Fruit fly (Drosophila melanogaster) whole organism, prepupa: Measurements from ENCODE around the gene up.

ENCODE experiments used
- Blimp-1 ChIP-seq: fragments of 200-800 bp; sonication (Bioruptor generic); optimal IDR thresholded peaks from 3 replicates; lab custom pipeline; 2017; ENCODE audit warnings: missing biosample characterization, missing genetic modification characterization, mild to moderate bottlenecking, moderate library complexity, missing genetic modification reagents
- CG10631 ChIP-seq: fragments of 200-800 bp; sonication (Bioruptor generic); optimal IDR thresholded peaks from 2 replicates; lab custom pipeline; 2016; ENCODE audit warnings: missing biosample characterization, missing genetic modification characterization
- CG15336 ChIP-seq: fragments of 200-800 bp; sonication (Bioruptor generic); IDR thresholded peaks from 2 replicates; pipeline ENCODE4 v1.3.6; 2022; ENCODE audit warnings: missing biosample characterization, missing genetic modification characterization
- CG1621 ChIP-seq: fragments of 200-800 bp; sonication (Bioruptor generic); optimal IDR thresholded peaks from 3 replicates; lab custom pipeline; 2018; ENCODE audit warnings: missing biosample characterization, mild to moderate bottlenecking, missing genetic modification characterization
- CG16779 ChIP-seq: fragments of 200-800 bp; sonication (Bioruptor generic); optimal IDR thresholded peaks from 3 replicates; lab custom pipeline; 2017; ENCODE audit warnings: missing biosample characterization, mild to moderate bottlenecking, missing genetic modification characterization
- CG3032 ChIP-seq: fragments of 200-800 bp; optimal IDR thresholded peaks from 2 replicates; lab custom pipeline; 2019; ENCODE audit warnings: missing biosample characterization, mild to moderate bottlenecking, missing genetic modification characterization, moderate library complexity
- CG31627 ChIP-seq: fragments of 200-800 bp; sonication (Bioruptor generic); optimal IDR thresholded peaks from 3 replicates; lab custom pipeline; 2016; ENCODE audit warnings: missing biosample characterization, missing genetic modification characterization
- CG32006 ChIP-seq: fragments of 200-800 bp; sonication (Bioruptor generic); optimal IDR thresholded peaks from 3 replicates; lab custom pipeline; 2017; ENCODE audit warnings: missing biosample characterization, mild to moderate bottlenecking, missing genetic modification characterization
- CG34406 ChIP-seq: fragments of 200-800 bp; sonication (Bioruptor generic); optimal IDR thresholded peaks from 3 replicates; lab custom pipeline; 2016; ENCODE audit warnings: missing biosample characterization, missing genetic modification characterization
- CG3919 ChIP-seq: fragments of 200-800 bp; sonication (Bioruptor generic); optimal IDR thresholded peaks from 3 replicates; lab custom pipeline; 2016; ENCODE audit warnings: missing biosample characterization, missing genetic modification characterization
- CG6163 ChIP-seq: fragments of 200-800 bp; sonication (Bioruptor generic); IDR thresholded peaks from 3 replicates; pipeline ENCODE4 v1.3.6; 2022; ENCODE audit warnings: missing biosample characterization, missing genetic modification characterization
- CG6276 ChIP-seq: fragments of 200-800 bp; sonication (Bioruptor generic); optimal IDR thresholded peaks from 2 replicates; lab custom pipeline; 2017; ENCODE audit warnings: missing biosample characterization, mild to moderate bottlenecking, missing genetic modification characterization
- CG6792 ChIP-seq: fragments of 200-800 bp; sonication (Bioruptor generic); optimal IDR thresholded peaks from 3 replicates; lab custom pipeline; 2016; ENCODE audit warnings: missing biosample characterization, missing genetic modification characterization
- CG6808 ChIP-seq: fragments of 200-800 bp; sonication (Bioruptor generic); optimal IDR thresholded peaks from 3 replicates; lab custom pipeline; 2017; ENCODE audit warnings: missing biosample characterization, missing genetic modification characterization, mild to moderate bottlenecking, moderate library complexity, missing genetic modification reagents
- CG6854 ChIP-seq: fragments of 200-800 bp; sonication (Bioruptor generic); optimal IDR thresholded peaks from 2 replicates; lab custom pipeline; 2017; ENCODE audit warnings: missing biosample characterization, mild to moderate bottlenecking, missing genetic modification characterization
- CG7368 ChIP-seq: fragments of 200-800 bp; sonication (Bioruptor generic); optimal IDR thresholded peaks from 3 replicates; lab custom pipeline; 2016; ENCODE audit warnings: missing biosample characterization, missing genetic modification characterization
- CG8119 ChIP-seq: fragments of 200-800 bp; sonication (Bioruptor generic); IDR thresholded peaks from 3 replicates; pipeline ENCODE4 v1.3.6; 2022; ENCODE audit warnings: missing biosample characterization, missing genetic modification characterization
- CG8319 ChIP-seq: fragments of 200-800 bp; sonication (Bioruptor generic); optimal IDR thresholded peaks from 3 replicates; lab custom pipeline; 2016; ENCODE audit warnings: missing biosample characterization, missing genetic modification characterization
- CG8632 ChIP-seq: fragments of 200-800 bp; sonication (Bioruptor generic); optimal IDR thresholded peaks from 3 replicates; lab custom pipeline; 2016; ENCODE audit warnings: missing biosample characterization, missing genetic modification characterization
- CG9139 ChIP-seq: fragments of 200-800 bp; sonication (Bioruptor generic); optimal IDR thresholded peaks from 3 replicates; lab custom pipeline; 2017; ENCODE audit warnings: missing biosample characterization, mild to moderate bottlenecking, missing genetic modification characterization
- Eip75B ChIP-seq: fragments of 200-800 bp; sonication (Bioruptor generic); optimal IDR thresholded peaks from 3 replicates; lab custom pipeline; 2016; ENCODE audit warnings: missing biosample characterization, missing genetic modification characterization
- Eip78C ChIP-seq: fragments of 200-800 bp; sonication (Bioruptor generic); peaks from one replicate; lab custom pipeline; 2016; ENCODE audit warnings: missing biosample characterization, missing genetic modification characterization
- Eip93F ChIP-seq: fragments of 200-800 bp; sonication (Bioruptor generic); optimal IDR thresholded peaks from 2 replicates; lab custom pipeline; 2016; ENCODE audit warnings: missing biosample characterization, mild to moderate bottlenecking, missing genetic modification characterization
- Ets21C ChIP-seq: fragments of 200-800 bp; sonication (Bioruptor generic); optimal IDR thresholded peaks from 3 replicates; lab custom pipeline; 2016; ENCODE audit warnings: missing biosample characterization, missing genetic modification characterization
- Ets96B ChIP-seq: fragments of 200-800 bp; optimal IDR thresholded peaks from 2 replicates; lab custom pipeline; 2019; ENCODE audit warnings: missing biosample characterization, mild to moderate bottlenecking, missing genetic modification characterization, moderate library complexity
- Gug ChIP-seq: fragments of 200-800 bp; sonication (Bioruptor generic); IDR thresholded peaks from 2 replicates; pipeline ENCODE4 v1.3.6; 2022; ENCODE audit warnings: missing biosample characterization, missing genetic modification characterization
- Hr39 ChIP-seq: fragments of 200-800 bp; sonication (Bioruptor generic); optimal IDR thresholded peaks from 2 replicates; lab custom pipeline; 2016; ENCODE audit warnings: missing biosample characterization, missing genetic modification characterization
- Hr4 ChIP-seq: fragments of 200-800 bp; sonication (Bioruptor generic); optimal IDR thresholded peaks from 3 replicates; lab custom pipeline; 2016; ENCODE audit warnings: missing biosample characterization, missing genetic modification characterization
- Lpt ChIP-seq: fragments of 200-800 bp; sonication (Bioruptor generic); optimal IDR thresholded peaks from 3 replicates; lab custom pipeline; 2016; ENCODE audit warnings: missing biosample characterization, missing genetic modification characterization
- Met ChIP-seq: fragments of 200-800 bp; sonication (Bioruptor generic); optimal IDR thresholded peaks from 3 replicates; lab custom pipeline; 2016; ENCODE audit warnings: missing biosample characterization, missing genetic modification characterization
- Smox ChIP-seq: fragments of 200-800 bp; sonication (Bioruptor generic); optimal IDR thresholded peaks from 3 replicates; lab custom pipeline; 2016; ENCODE audit warnings: missing biosample characterization, missing genetic modification characterization
- Sox102F ChIP-seq: fragments of 200-800 bp; sonication (Bioruptor generic); optimal IDR thresholded peaks from 2 replicates; lab custom pipeline; 2016; ENCODE audit warnings: missing biosample characterization, mild to moderate bottlenecking, missing genetic modification characterization
- achi ChIP-seq: fragments of 200-800 bp; sonication (Bioruptor generic); optimal IDR thresholded peaks from 3 replicates; lab custom pipeline; 2016; ENCODE audit warnings: missing biosample characterization, missing genetic modification characterization
- cyc ChIP-seq: fragments of 200-800 bp; sonication (Bioruptor generic); optimal IDR thresholded peaks from 3 replicates; lab custom pipeline; 2016; ENCODE audit warnings: missing biosample characterization, missing genetic modification characterization
- dsx ChIP-seq: fragments of 200-800 bp; optimal IDR thresholded peaks from 3 replicates; lab custom pipeline; 2019; ENCODE audit warnings: missing biosample characterization, mild to moderate bottlenecking, missing genetic modification characterization, moderate library complexity; ENCODE audit not compliant: poor library complexity, severe bottlenecking
- eg ChIP-seq: fragments of 200-800 bp; sonication (Bioruptor generic); IDR thresholded peaks from 3 replicates; pipeline ENCODE4 v1.3.6; 2022; ENCODE audit warnings: missing biosample characterization, missing genetic modification characterization
- fd59A ChIP-seq: fragments of 200-800 bp; sonication (Bioruptor generic); optimal IDR thresholded peaks from 2 replicates; lab custom pipeline; 2017; ENCODE audit warnings: missing biosample characterization, mild to moderate bottlenecking, missing genetic modification characterization, missing genetic modification reagents
- fd85E ChIP-seq: fragments of 200-800 bp; sonication (Bioruptor generic); optimal IDR thresholded peaks from 3 replicates; lab custom pipeline; 2016; ENCODE audit warnings: missing biosample characterization, missing genetic modification characterization
- fkh ChIP-seq: fragments of 200-800 bp; sonication (Bioruptor generic); optimal IDR thresholded peaks from 3 replicates; lab custom pipeline; 2017; ENCODE audit warnings: missing biosample characterization, mild to moderate bottlenecking, missing genetic modification characterization, moderate library complexity
- net ChIP-seq: fragments of 200-800 bp; sonication (Bioruptor generic); optimal IDR thresholded peaks from 3 replicates; lab custom pipeline; 2016; ENCODE audit warnings: missing biosample characterization, missing genetic modification characterization
- pdm3 ChIP-seq: fragments of 200-800 bp; sonication (Bioruptor generic); optimal IDR thresholded peaks from 3 replicates; lab custom pipeline; 2016; ENCODE audit warnings: missing biosample characterization, missing genetic modification characterization
- salr ChIP-seq, 2 experiments: fragments of 200-800 bp; sonication (Bioruptor generic); optimal IDR thresholded peaks; 3 replicates each; lab custom pipeline; 2016 to 2018; ENCODE audit warnings: missing biosample characterization in 2 of 2, missing genetic modification characterization in 2 of 2, mild to moderate bottlenecking in 1 of 2
- spab ChIP-seq: fragments of 200-800 bp; sonication (Bioruptor generic); optimal IDR thresholded peaks from 2 replicates; lab custom pipeline; 2017; ENCODE audit warnings: missing biosample characterization, mild to moderate bottlenecking, missing genetic modification characterization, missing genetic modification reagents
- ss ChIP-seq, 2 experiments: fragments of 200-800 bp; sonication (Bioruptor generic); optimal IDR thresholded peaks; 2 replicates in 1 of 2; 3 replicates in 1 of 2; lab custom pipeline; 2017 to 2018; ENCODE audit warnings: mild to moderate bottlenecking in 2 of 2, missing biosample characterization in 2 of 2, missing genetic modification characterization in 2 of 2, moderate library complexity in 1 of 2
- svp ChIP-seq: fragments of 200-800 bp; sonication (Bioruptor generic); peaks from one replicate; lab custom pipeline; 2016; ENCODE audit warnings: missing biosample characterization, missing genetic modification characterization
- topi ChIP-seq: fragments of 200-800 bp; sonication (Bioruptor generic); optimal IDR thresholded peaks from 3 replicates; lab custom pipeline; 2016; ENCODE audit warnings: missing biosample characterization, missing genetic modification characterization
- vri ChIP-seq: fragments of 200-800 bp; sonication (Bioruptor generic); optimal IDR thresholded peaks from 3 replicates; lab custom pipeline; 2016; ENCODE audit warnings: missing biosample characterization, mild to moderate bottlenecking, missing genetic modification characterization

up gene

DNA sequence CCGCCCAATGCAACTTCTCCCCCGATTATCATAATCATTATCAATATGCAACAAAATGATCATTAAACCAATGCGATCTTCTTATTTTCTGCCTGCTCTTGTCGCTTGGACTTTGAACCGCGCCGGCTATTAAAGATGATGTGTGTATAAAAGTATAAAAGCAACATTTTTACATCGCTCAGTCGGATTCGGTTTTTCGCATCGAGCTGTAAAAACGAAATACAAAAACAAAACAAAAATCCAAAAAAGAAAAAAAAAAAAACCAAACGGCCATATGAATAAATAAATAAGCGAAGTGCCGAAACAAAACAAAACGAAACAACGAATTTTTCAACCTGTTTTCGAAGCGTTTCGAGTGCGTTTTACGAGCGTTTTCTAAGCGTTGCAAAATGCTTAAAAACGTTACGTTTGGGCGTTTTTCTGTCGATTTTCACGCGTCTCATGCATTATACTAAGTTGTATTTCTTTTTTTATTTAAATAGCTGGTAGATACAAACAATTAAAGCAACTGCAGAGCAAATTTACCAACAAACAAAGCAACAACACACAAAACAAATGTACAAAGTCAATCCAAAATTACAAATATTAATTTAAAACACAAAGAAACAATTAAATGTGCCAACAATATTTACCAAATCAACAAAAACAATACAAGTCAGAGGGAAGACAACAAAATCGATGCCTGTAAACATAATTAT is 42.5 kb upstream of the up start:
- 0 out of 3 replicates have a peak, but pooled peaks have one; percentile 47 for TF ChIP-seq CG8119
- peak; percentile 63 for TF ChIP-seq Sox102F (GFP tag; lab: Kevin White, UChicago)
- TF ChIP-seq CG3032 (tag; lab: Kevin White, UChicago): peak; percentile 15
- TF ChIP-seq CG1621 (tag; lab: Kevin White, UChicago): peak; percentile 31
- peak; percentile 44 for TF ChIP-seq net (GFP tag; lab: Kevin White, UChicago)
- TF ChIP-seq fd85E (GFP tag; lab: Kevin White, UChicago): no peak
- peak; percentile 59 for TF ChIP-seq svp (GFP tag; lab: Kevin White, UChicago)
- peak; percentile 50; the same call in 2 of the 3 replicates for TF ChIP-seq eg (GFP tag; lab: Robert Waterston, UW)
- TF ChIP-seq Met: peak; percentile 21
- no peak for TF ChIP-seq Hr4
- TF ChIP-seq Gug: no peak
- no peak for TF ChIP-seq cyc
- TF ChIP-seq CG9139 (GFP tag; lab: Kevin White, UChicago): peak; percentile 90
- TF ChIP-seq dsx (GFP tag; lab: Kevin White, UChicago): peak; percentile 57
- peak; percentile 55 for TF ChIP-seq CG34406
- no peak for TF ChIP-seq CG32006 (GFP tag; lab: Kevin White, UChicago)
- no peak for TF ChIP-seq fd59A
- peak; percentile 32 for TF ChIP-seq Ets96B (tag; lab: Kevin White, UChicago)
- peak; percentile 35 for TF ChIP-seq Eip75B (GFP tag; lab: Kevin White, UChicago)
- peak; percentile 38; the same call in 1 of the 2 replicates for TF ChIP-seq CG15336
- peak; percentile 33 for TF ChIP-seq CG8632
- TF ChIP-seq fkh (GFP tag; lab: Kevin White, UChicago): peak; percentile 51
- no peak for TF ChIP-seq CG7368 (GFP tag; lab: Kevin White, UChicago)
- no peak for TF ChIP-seq CG6792 (GFP tag; lab: Kevin White, UChicago)
- TF ChIP-seq spab: peak; percentile 50
- TF ChIP-seq pdm3 (GFP tag; lab: Kevin White, UChicago): peak; percentile 8
- peak; percentile 30 for TF ChIP-seq topi (GFP tag; lab: Kevin White, UChicago)
- TF ChIP-seq vri: no peak
- peak; percentile 0 for TF ChIP-seq Lpt (GFP tag; lab: Kevin White, UChicago)
- TF ChIP-seq CG10631 (GFP tag; lab: Kevin White, UChicago): no peak
- TF ChIP-seq CG8319 (GFP tag; lab: Kevin White, UChicago): peak; percentile 4
- TF ChIP-seq CG6163 (GFP tag; lab: Robert Waterston, UW): peak; percentile 49; the same call in 1 of the 3 replicates
- peak; percentile 8 for TF ChIP-seq achi (GFP tag; lab: Kevin White, UChicago)
- TF ChIP-seq Hr39 (GFP tag; lab: Kevin White, UChicago): no peak
- TF ChIP-seq Blimp-1 (GFP tag; lab: Kevin White, UChicago): no peak
- TF ChIP-seq CG6808: peak; percentile 83
- TF ChIP-seq CG6854 (GFP tag; lab: Kevin White, UChicago): peak; percentile 81
- peak; percentile 71 for TF ChIP-seq Eip93F (GFP tag; lab: Kevin White, UChicago)
- TF ChIP-seq salr (GFP tag; optimal IDR thresholded peaks at IDR 0.05; lab: Kevin White, UChicago): peak in 1 of 2 experiments; percentile 0
- no peak for TF ChIP-seq CG31627 (GFP tag; lab: Kevin White, UChicago)
- TF ChIP-seq Ets21C (GFP tag; lab: Kevin White, UChicago): no peak
- TF ChIP-seq Eip78C (GFP tag; lab: Kevin White, UChicago): peak; percentile 77
- TF ChIP-seq Smox (GFP tag; lab: Kevin White, UChicago): no peak
- TF ChIP-seq CG16779 (tag; lab: Kevin White, UChicago): peak; percentile 61
- TF ChIP-seq CG6276 (GFP tag; lab: Kevin White, UChicago): peak; percentile 62
- peak; percentile 14 for TF ChIP-seq CG3919
- TF ChIP-seq ss (GFP tag; optimal IDR thresholded peaks at IDR 0.05; lab: Kevin White, UChicago): peak; percentile 87 to 89
